Fruit fly (Drosophila melanogaster) whole organism, embryonic: Measurements from ENCODE around the gene nerfin-2.

Experiments
- CG12391 ChIP-seq: fragments of 200-800 bp; sonication (Bioruptor generic); optimal IDR thresholded peaks from 3 replicates; lab custom pipeline; 2018; ENCODE audit warnings: missing biosample characterization, mild to moderate bottlenecking, missing genetic modification characterization, moderate library complexity
- CG13287 ChIP-seq: fragments of 200-800 bp; sonication (Bioruptor generic); IDR thresholded peaks from 2 replicates; pipeline ENCODE4 v1.3.6; 2022; ENCODE audit warnings: missing biosample characterization, missing genetic modification characterization; ENCODE audit not compliant: partially characterized antibody
- CG13624 ChIP-seq: fragments of 200-800 bp; sonication (Bioruptor generic); optimal IDR thresholded peaks from 2 replicates; lab custom pipeline; 2016; ENCODE audit warnings: missing biosample characterization, missing genetic modification characterization
- CG15601 ChIP-seq: fragments of 200-800 bp; sonication (Bioruptor generic); optimal IDR thresholded peaks from 3 replicates; lab custom pipeline; 2019; ENCODE audit warnings: missing biosample characterization, mild to moderate bottlenecking, missing genetic modification characterization, moderate library complexity
- CG17328 ChIP-seq: fragments of 200-800 bp; sonication (Bioruptor generic); IDR thresholded peaks from 2 replicates; pipeline ENCODE4 v1.3.6; 2022; ENCODE audit warnings: missing biosample characterization, missing genetic modification characterization
- CG17361 ChIP-seq: fragments of 200-800 bp; sonication (Bioruptor generic); IDR thresholded peaks from 3 replicates; pipeline ENCODE4 v1.3.6; 2022; ENCODE audit warnings: missing biosample characterization, missing genetic modification characterization
- CG1792 ChIP-seq: fragments of 200-800 bp; sonication (Bioruptor generic); optimal IDR thresholded peaks from 2 replicates; lab custom pipeline; 2016; ENCODE audit warnings: missing biosample characterization, missing genetic modification characterization
- CG2129 ChIP-seq: fragments of 200-800 bp; sonication (Bioruptor generic); IDR thresholded peaks from 2 replicates; pipeline ENCODE4 v1.3.6; 2022; ENCODE audit warnings: missing biosample characterization, missing genetic modification characterization; ENCODE audit not compliant: partially characterized antibody
- CG2712 ChIP-seq: fragments of 200-800 bp; optimal IDR thresholded peaks from 3 replicates; lab custom pipeline; 2019; ENCODE audit warnings: missing biosample characterization, mild to moderate bottlenecking, missing genetic modification characterization, moderate library complexity
- CG2875 ChIP-seq: fragments of 200-800 bp; sonication (Bioruptor generic); optimal IDR thresholded peaks from 2 replicates; lab custom pipeline; 2017; ENCODE audit warnings: missing biosample characterization, mild to moderate bottlenecking, missing genetic modification characterization, missing genetic modification reagents
- CG30431 ChIP-seq: fragments of 200-800 bp; sonication (Bioruptor generic); optimal IDR thresholded peaks from 2 replicates; lab custom pipeline; 2017; ENCODE audit warnings: missing biosample characterization, missing genetic modification characterization
- CG32532 ChIP-seq: fragments of 200-800 bp; sonication (Bioruptor generic); IDR thresholded peaks from 2 replicates; pipeline ENCODE4 v1.3.6; 2022; ENCODE audit warnings: missing biosample characterization, missing genetic modification characterization
- CG33557 ChIP-seq: fragments of 200-800 bp; sonication (Bioruptor generic); optimal IDR thresholded peaks from 2 replicates; lab custom pipeline; 2019; ENCODE audit warnings: missing biosample characterization, mild to moderate bottlenecking, missing genetic modification characterization, moderate library complexity
- CG4328 ChIP-seq: fragments of 200-800 bp; sonication (Bioruptor generic); optimal IDR thresholded peaks from 3 replicates; lab custom pipeline; 2017; ENCODE audit warnings: missing biosample characterization, missing genetic modification reagents, missing genetic modification characterization
- CG43689 ChIP-seq: fragments of 200-800 bp; sonication (Bioruptor generic); IDR thresholded peaks from 2 replicates; pipeline ENCODE4 v1.3.6; 2022; ENCODE audit warnings: missing biosample characterization, missing genetic modification characterization
- CG4854 ChIP-seq: fragments of 200-800 bp; sonication (Bioruptor generic); optimal IDR thresholded peaks from 2 replicates; lab custom pipeline; 2016; ENCODE audit warnings: missing biosample characterization, missing genetic modification characterization, inconsistent platforms
- CG6272 ChIP-seq: fragments of 200-800 bp; sonication (Bioruptor generic); IDR thresholded peaks from 2 replicates; pipeline ENCODE4 v1.3.6; 2022; ENCODE audit warnings: missing biosample characterization, missing genetic modification characterization
- CG6683 ChIP-seq: fragments of 200-800 bp; sonication (Bioruptor generic); optimal IDR thresholded peaks from 2 replicates; lab custom pipeline; 2017; ENCODE audit warnings: missing biosample characterization, mild to moderate bottlenecking, missing genetic modification characterization, missing genetic modification reagents
- CG7271 ChIP-seq: fragments of 200-800 bp; sonication (Bioruptor generic); optimal IDR thresholded peaks from 2 replicates; lab custom pipeline; 2018; ENCODE audit warnings: missing biosample characterization, mild to moderate bottlenecking, missing genetic modification characterization, moderate library complexity
- CG7745 ChIP-seq: fragments of 200-800 bp; sonication (Bioruptor generic); optimal IDR thresholded peaks from 2 replicates; lab custom pipeline; 2018; ENCODE audit warnings: missing biosample characterization, mild to moderate bottlenecking, missing genetic modification characterization, moderate library complexity
- CG7786 ChIP-seq: fragments of 200-800 bp; sonication (Bioruptor generic); optimal IDR thresholded peaks from 2 replicates; lab custom pipeline; 2016; ENCODE audit warnings: missing biosample characterization, missing genetic modification characterization
- CG7963 ChIP-seq: fragments of 200-800 bp; sonication (Bioruptor generic); IDR thresholded peaks from 3 replicates; pipeline ENCODE4 v1.3.6; 2022; ENCODE audit warnings: missing biosample characterization, missing genetic modification characterization; ENCODE audit not compliant: partially characterized antibody
- CG8765 ChIP-seq: fragments of 200-800 bp; sonication (Bioruptor generic); IDR thresholded peaks from 2 replicates; pipeline ENCODE4 v1.3.6; 2022; ENCODE audit warnings: missing biosample characterization, missing genetic modification characterization
- CoRest ChIP-seq: fragments of 200-800 bp; sonication (Bioruptor generic); optimal IDR thresholded peaks from 3 replicates; lab custom pipeline; 2018; ENCODE audit warnings: missing biosample characterization, mild to moderate bottlenecking, missing genetic modification characterization, moderate library complexity
- CrebB ChIP-seq: fragments of 200-800 bp; sonication (Bioruptor generic); optimal IDR thresholded peaks from 3 replicates; lab custom pipeline; 2018; ENCODE audit warnings: missing biosample characterization, mild to moderate bottlenecking, missing genetic modification characterization
- HLH54F ChIP-seq: fragments of 200-800 bp; sonication (Bioruptor generic); optimal IDR thresholded peaks from 3 replicates; lab custom pipeline; 2016; ENCODE audit warnings: missing biosample characterization, missing genetic modification characterization
- Hr78 ChIP-seq, 2 experiments: fragments of 200-800 bp in 1 of 2; fragments of >200 bp in 1 of 2; sonication (Bioruptor generic) in 1 of 2; optimal IDR thresholded peaks; 2 replicates each; lab custom pipeline; 2017 to 2019; ENCODE audit warnings: missing biosample characterization in 2 of 2, missing genetic modification characterization in 2 of 2, mild to moderate bottlenecking in 1 of 2, moderate library complexity in 1 of 2
- Hsf ChIP-seq: fragments of 200-800 bp; sonication (Bioruptor generic); optimal IDR thresholded peaks from 3 replicates; lab custom pipeline; 2016; ENCODE audit warnings: missing biosample characterization, missing genetic modification characterization
- Spps ChIP-seq: fragments of 200-800 bp; sonication (Bioruptor generic); optimal IDR thresholded peaks from 2 replicates; lab custom pipeline; 2018; ENCODE audit warnings: missing biosample characterization, mild to moderate bottlenecking, missing genetic modification characterization
- Trl ChIP-seq, 3 experiments: fragments of >200 bp in 2 of 3; fragments of 200-800 bp in 1 of 3; sonication (Bioruptor generic) in 1 of 3; optimal IDR thresholded peaks; 2 replicates in 1 of 3; 3 replicates in 2 of 3; lab custom pipeline; 2016 to 2017; ENCODE audit warnings: missing biosample characterization in 1 of 3, missing genetic modification characterization in 1 of 3
- Xbp1 ChIP-seq: fragments of 200-800 bp; sonication (Bioruptor generic); optimal IDR thresholded peaks from 3 replicates; lab custom pipeline; 2016; ENCODE audit warnings: missing biosample characterization, mild to moderate bottlenecking, missing genetic modification characterization
- Xrp1 ChIP-seq: fragments of 200-800 bp; sonication (Bioruptor generic); IDR thresholded peaks from 2 replicates; pipeline ENCODE4 v1.3.6; 2022; ENCODE audit warnings: missing biosample characterization, missing genetic modification characterization
- bigmax ChIP-seq: fragments of 200-800 bp; sonication (Bioruptor generic); optimal IDR thresholded peaks from 2 replicates; lab custom pipeline; 2018; ENCODE audit warnings: missing biosample characterization, mild to moderate bottlenecking, missing genetic modification characterization
- bowl ChIP-seq: fragments of 200-800 bp; sonication (Bioruptor generic); IDR thresholded peaks from 2 replicates; pipeline ENCODE4 v1.3.6; 2022; ENCODE audit warnings: missing biosample characterization, missing genetic modification characterization
- btn ChIP-seq: fragments of 200-800 bp; sonication (Bioruptor generic); optimal IDR thresholded peaks from 2 replicates; lab custom pipeline; 2016; ENCODE audit warnings: missing biosample characterization, missing genetic modification characterization
- crol ChIP-seq: fragments of 200-800 bp; sonication (Bioruptor generic); IDR thresholded peaks from 2 replicates; pipeline ENCODE4 v1.3.6; 2022; ENCODE audit warnings: missing biosample characterization, missing genetic modification characterization
- dysf ChIP-seq: fragments of 200-800 bp; sonication (Bioruptor generic); IDR thresholded peaks from 3 replicates; pipeline ENCODE4 v1.3.6; 2022; ENCODE audit warnings: missing biosample characterization, missing genetic modification characterization
- jigr1 ChIP-seq: fragments of 200-800 bp; sonication (Bioruptor generic); IDR thresholded peaks from 3 replicates; pipeline ENCODE4 v1.3.6; 2022; ENCODE audit warnings: missing biosample characterization, missing genetic modification characterization
- kah ChIP-seq: fragments of 200-800 bp; sonication (Bioruptor generic); optimal IDR thresholded peaks from 2 replicates; lab custom pipeline; 2018; ENCODE audit warnings: missing biosample characterization, mild to moderate bottlenecking, missing genetic modification characterization
- kay ChIP-seq: fragments of 200-800 bp; sonication (Bioruptor generic); optimal IDR thresholded peaks from 2 replicates; lab custom pipeline; 2016; ENCODE audit warnings: missing biosample characterization, missing genetic modification characterization
- oc ChIP-seq: fragments of 200-800 bp; sonication (Bioruptor generic); optimal IDR thresholded peaks from 2 replicates; lab custom pipeline; 2018; ENCODE audit warnings: missing biosample characterization, mild to moderate bottlenecking, missing genetic modification characterization, moderate library complexity
- prd ChIP-seq, 3 experiments: fragments of >200 bp in 2 of 3; fragments of 200-800 bp in 1 of 3; sonication (Bioruptor generic) in 1 of 3; optimal IDR thresholded peaks in 2 of 3; IDR thresholded peaks in 1 of 3; 2 replicates in 2 of 3; 3 replicates in 1 of 3; pipeline versions ENCODE4 v1.3.6 to Lab custom; 2017 to 2022; ENCODE audit warnings: missing biosample characterization in 1 of 3, missing genetic modification characterization in 1 of 3
- rib ChIP-seq: fragments of 200-800 bp; sonication (Bioruptor generic); IDR thresholded peaks from 2 replicates; pipeline ENCODE4 v1.3.6; 2022; ENCODE audit warnings: missing biosample characterization, missing genetic modification characterization
- sens-2 ChIP-seq: fragments of 200-800 bp; sonication (Bioruptor generic); IDR thresholded peaks from 2 replicates; pipeline ENCODE4 v1.3.6; 2022; ENCODE audit warnings: missing biosample characterization, missing genetic modification characterization
- sqz ChIP-seq: fragments of 200-800 bp; sonication (Bioruptor generic); optimal IDR thresholded peaks from 3 replicates; lab custom pipeline; 2018; ENCODE audit warnings: missing biosample characterization, mild to moderate bottlenecking, missing genetic modification characterization
- sr ChIP-seq: fragments of 200-800 bp; sonication (Bioruptor generic); IDR thresholded peaks from 3 replicates; pipeline ENCODE4 v1.3.6; 2022; ENCODE audit warnings: missing biosample characterization, missing genetic modification characterization
- ttk ChIP-seq: fragments of 200-800 bp; sonication (Bioruptor generic); IDR thresholded peaks from 2 replicates; pipeline ENCODE4 v2.1.2; 2022; ENCODE audit warnings: missing biosample characterization, missing genetic modification characterization
- yki ChIP-seq: fragments of >200 bp; optimal IDR thresholded peaks from 3 replicates; lab custom pipeline; 2018

Gene nerfin-2

dm6 chr3R:10097531-10098295, 26.8 kb downstream of the nerfin-2 start (continued):
- peak; percentile 57 for TF ChIP-seq CG4328 (GFP tag; lab: Kevin White, UChicago)
- TF ChIP-seq CG43689 (GFP tag; lab: Robert Waterston, UW): no peak
- peak; percentile 33 for TF ChIP-seq CG1792 (GFP tag; lab: Kevin White, UChicago)
- peak; percentile 62 for TF ChIP-seq Xbp1 (GFP tag; lab: Kevin White, UChicago)
- TF ChIP-seq CG7963 (GFP tag; lab: Robert Waterston, UW): no peak
- TF ChIP-seq oc (tag; lab: Kevin White, UChicago): peak; percentile 58
- TF ChIP-seq yki (lab: Kevin White, UChicago): no peak
- TF ChIP-seq sqz (GFP tag; lab: Kevin White, UChicago): peak; percentile 45
- TF ChIP-seq Trl (optimal IDR thresholded peaks at IDR 0.05; lab: Kevin White, UChicago): no peak
- TF ChIP-seq Trl (GFP tag; optimal IDR thresholded peaks at IDR 0.05; lab: Kevin White, UChicago): peak; percentile 72
- TF ChIP-seq CG12391: peak; percentile 65
- no peak for TF ChIP-seq bigmax (GFP tag; lab: Kevin White, UChicago)
- no peak for TF ChIP-seq CG7745 (tag; lab: Kevin White, UChicago)
- peak; percentile 39 for TF ChIP-seq CrebB (tag; lab: Kevin White, UChicago)
- TF ChIP-seq CoRest (tag; lab: Kevin White, UChicago): peak; percentile 71
- peak; percentile 49; the same call in 1 of the 2 replicates for TF ChIP-seq Xrp1 (GFP tag; lab: Robert Waterston, UW)
- 0 out of 2 replicates have a peak, but pooled peaks have one; percentile 13 for TF ChIP-seq bowl (GFP tag; lab: Robert Waterston, UW)
- TF ChIP-seq CG6272: peak; percentile 44; the same call in 1 of the 2 replicates
- peak; percentile 79 for TF ChIP-seq CG32532
- TF ChIP-seq CG13287 (GFP tag; lab: Robert Waterston, UW): no peak; the same call in 1 of the 2 replicates
- no peak for TF ChIP-seq CG33557 (GFP tag; lab: Kevin White, UChicago)
- peak; percentile 67 for TF ChIP-seq CG2712 (tag; lab: Kevin White, UChicago)
- peak; percentile 5 for TF ChIP-seq CG2875
- peak; percentile 60; the same call in 2 of the 3 replicates for TF ChIP-seq CG17361 (GFP tag; lab: Robert Waterston, UW)
- TF ChIP-seq Spps (tag; lab: Kevin White, UChicago): no peak
- TF ChIP-seq CG8765 (GFP tag; lab: Robert Waterston, UW): peak; percentile 54; the same call in 1 of the 2 replicates
- TF ChIP-seq CG15601: peak; percentile 14
- no peak for TF ChIP-seq jigr1 (GFP tag; lab: Robert Waterston, UW)
- TF ChIP-seq CG6683 (GFP tag; lab: Kevin White, UChicago): peak; percentile 54
- TF ChIP-seq Hr78 (GFP tag; optimal IDR thresholded peaks at IDR 0.05; lab: Kevin White, UChicago): peak in 1 of 2 experiments; percentile 88
- TF ChIP-seq CG13624 (GFP tag; lab: Kevin White, UChicago): peak; percentile 67
- peak; percentile 49 for TF ChIP-seq CG7786 (GFP tag; lab: Kevin White, UChicago)
- peak; percentile 56; the same call in 1 of the 2 replicates for TF ChIP-seq CG17328 (GFP tag; lab: Robert Waterston, UW)
- TF ChIP-seq ttk: peak; percentile 61
- TF ChIP-seq btn (GFP tag; lab: Kevin White, UChicago): no peak
- TF ChIP-seq CG30431 (GFP tag; lab: Kevin White, UChicago): peak; percentile 45
- TF ChIP-seq kay (GFP tag; lab: Kevin White, UChicago): peak; percentile 38
- TF ChIP-seq CG2129 (GFP tag; lab: Robert Waterston, UW): no peak
- TF ChIP-seq rib (GFP tag; lab: Robert Waterston, UW): peak; percentile 44; the same call in 1 of the 2 replicates
- no peak for TF ChIP-seq sens-2
- TF ChIP-seq dysf (GFP tag; lab: Robert Waterston, UW): peak; percentile 79
- peak; percentile 57 for TF ChIP-seq Hsf (GFP tag; lab: Kevin White, UChicago)
- TF ChIP-seq CG7271 (tag; lab: Kevin White, UChicago): no peak
- TF ChIP-seq CG4854 (GFP tag; lab: Kevin White, UChicago): no peak
- TF ChIP-seq crol (GFP tag; lab: Robert Waterston, UW): no peak
- no peak for TF ChIP-seq kah (GFP tag; lab: Kevin White, UChicago)
- peak; percentile 56; the same call in 1 of the 3 replicates for TF ChIP-seq sr (GFP tag; lab: Robert Waterston, UW)
- no peak for TF ChIP-seq prd (optimal IDR thresholded peaks at IDR 0.05; lab: Kevin White, UChicago)
- TF ChIP-seq prd (GFP tag; IDR thresholded peaks at IDR 0.05; lab: Robert Waterston, UW): peak; percentile 70
- peak; percentile 66 for TF ChIP-seq HLH54F (GFP tag; lab: Kevin White, UChicago)
